Fruit fly (Drosophila melanogaster) whole organism, wandering third instar larva: ENCODE data around the gene bys.

Experiments used
- Abd-B ChIP-seq: fragments of >200 bp; optimal IDR thresholded peaks from 2 replicates; lab custom pipeline; 2017; ENCODE audit warnings: missing biosample characterization, missing genetic modification characterization
- CG32264 ChIP-seq: fragments of 200-800 bp; sonication (Bioruptor generic); optimal IDR thresholded peaks from 2 replicates; lab custom pipeline; 2016; ENCODE audit warnings: missing biosample characterization, missing genetic modification characterization
- CG9705 ChIP-seq: fragments of 200-800 bp; sonication (Bioruptor generic); optimal IDR thresholded peaks from 2 replicates; lab custom pipeline; 2018; ENCODE audit warnings: missing biosample characterization, mild to moderate bottlenecking, missing genetic modification characterization
- CrebA ChIP-seq: fragments of 200-800 bp; sonication (Bioruptor generic); optimal IDR thresholded peaks from 2 replicates; lab custom pipeline; 2016; ENCODE audit warnings: missing biosample characterization, mild to moderate bottlenecking, missing genetic modification characterization, borderline replicate concordance
- Dfd ChIP-seq: fragments of >200 bp; optimal IDR thresholded peaks from 2 replicates; lab custom pipeline; 2017; ENCODE audit warnings: missing biosample characterization, missing genetic modification characterization
- Dif ChIP-seq: fragments of 200-275, 200-300 bp; sonication (Bioruptor generic); optimal IDR thresholded peaks from 2 replicates; lab custom pipeline; 2018; ENCODE audit warnings: missing biosample characterization, missing genetic modification characterization; ENCODE audit not compliant: partially characterized antibody
- GATAd ChIP-seq: sonication (Bioruptor generic); optimal IDR thresholded peaks from 2 replicates; lab custom pipeline; 2016; ENCODE audit warnings: missing biosample characterization, missing genetic modification characterization
- HLH106 ChIP-seq: fragments of 200-800 bp; optimal IDR thresholded peaks from 3 replicates; lab custom pipeline; 2019; ENCODE audit warnings: missing biosample characterization, mild to moderate bottlenecking, missing genetic modification characterization, moderate library complexity
- Hnf4 ChIP-seq: fragments of 200-800 bp; sonication (Bioruptor generic); optimal IDR thresholded peaks from 2 replicates; lab custom pipeline; 2016; ENCODE audit warnings: missing biosample characterization, mild to moderate bottlenecking, missing genetic modification characterization
- Hr78 ChIP-seq: fragments of >200 bp; optimal IDR thresholded peaks from 2 replicates; lab custom pipeline; 2017; ENCODE audit warnings: missing biosample characterization, missing genetic modification characterization
- Hr83 ChIP-seq: fragments of 200-300 bp; sonication (Bioruptor generic); optimal IDR thresholded peaks from 2 replicates; lab custom pipeline; 2016; ENCODE audit warnings: missing biosample characterization, mild to moderate bottlenecking, missing genetic modification characterization, moderate library complexity; ENCODE audit not compliant: poor library complexity, severe bottlenecking
- Jra ChIP-seq: sonication (Bioruptor generic); optimal IDR thresholded peaks from 2 replicates; lab custom pipeline; 2016; ENCODE audit warnings: missing biosample characterization, missing genetic modification characterization
- Mio ChIP-seq: sonication (Bioruptor generic); optimal IDR thresholded peaks from 2 replicates; lab custom pipeline; 2016; ENCODE audit warnings: missing biosample characterization, missing genetic modification characterization
- Myc ChIP-seq: fragments of >200 bp; optimal IDR thresholded peaks from 2 replicates; lab custom pipeline; 2017
- N ChIP-seq: fragments of >200 bp; optimal IDR thresholded peaks from 2 replicates; lab custom pipeline; 2018; ENCODE audit warnings: missing biosample characterization, missing external identifiers, missing genetic modification characterization
- OdsH ChIP-seq: fragments of 200-800 bp; sonication (Bioruptor generic); optimal IDR thresholded peaks from 2 replicates; lab custom pipeline; 2016; ENCODE audit warnings: missing biosample characterization, mild to moderate bottlenecking, missing genetic modification characterization
- Rel ChIP-seq, 2 experiments: fragments of 200-800 bp; sonication (Bioruptor generic) in 1 of 2; optimal IDR thresholded peaks; 2 replicates in 1 of 2; 3 replicates in 1 of 2; lab custom pipeline; 2016 to 2019; ENCODE audit warnings: mild to moderate bottlenecking in 2 of 2, missing biosample characterization in 2 of 2, missing genetic modification characterization in 2 of 2, moderate library complexity in 1 of 2
- Sp1 ChIP-seq: fragments of 200-800 bp; sonication (Bioruptor generic); optimal IDR thresholded peaks from 3 replicates; lab custom pipeline; 2019; ENCODE audit warnings: missing biosample characterization, mild to moderate bottlenecking, missing genetic modification characterization, moderate library complexity
- Vsx2 ChIP-seq: fragments of 200-300, 225-300 bp; sonication (Bioruptor generic); optimal IDR thresholded peaks from 2 replicates; lab custom pipeline; 2018; ENCODE audit warnings: missing biosample characterization, missing genetic modification characterization; ENCODE audit not compliant: partially characterized antibody
- br ChIP-seq: fragments of 200-800 bp; sonication (Bioruptor generic); optimal IDR thresholded peaks from 2 replicates; lab custom pipeline; 2016; ENCODE audit warnings: missing biosample characterization, missing genetic modification characterization
- brk ChIP-seq: fragments of 200-800 bp; sonication (Bioruptor generic); optimal IDR thresholded peaks from 2 replicates; lab custom pipeline; 2016; ENCODE audit warnings: missing biosample characterization, mild to moderate bottlenecking, missing genetic modification characterization
- dl ChIP-seq, 2 experiments: fragments of 175-275, 200-275 bp in 1 of 2; fragments of 200-275 bp in 1 of 2; sonication (Bioruptor generic); optimal IDR thresholded peaks; lab custom pipeline; 2018; ENCODE audit warnings: mild to moderate bottlenecking in 2 of 2, missing biosample characterization in 2 of 2, missing genetic modification characterization in 2 of 2, moderate library complexity in 2 of 2; ENCODE audit not compliant: partially characterized antibody in 2 of 2, insufficient read depth in 1 of 2
- dmrt93B ChIP-seq: fragments of 200-800 bp; sonication (Bioruptor generic); optimal IDR thresholded peaks from 2 replicates; lab custom pipeline; 2018; ENCODE audit warnings: missing biosample characterization, mild to moderate bottlenecking, missing genetic modification characterization
- dsf ChIP-seq: sonication (Bioruptor generic); optimal IDR thresholded peaks from 2 replicates; lab custom pipeline; 2016; ENCODE audit warnings: missing biosample characterization, missing genetic modification characterization, borderline replicate concordance
- ey ChIP-seq: fragments of 200-800 bp; sonication (Bioruptor generic); optimal IDR thresholded peaks from 2 replicates; lab custom pipeline; 2016; ENCODE audit warnings: missing biosample characterization, missing genetic modification characterization
- foxo ChIP-seq, 2 experiments: fragments of 200-800 bp; sonication (Bioruptor generic); optimal IDR thresholded peaks; 2 replicates in 1 of 2; 3 replicates in 1 of 2; lab custom pipeline; 2016 to 2017; ENCODE audit warnings: missing biosample characterization in 2 of 2, missing genetic modification characterization in 2 of 2
- fru ChIP-seq: fragments of 200-800 bp; sonication (Bioruptor generic); optimal IDR thresholded peaks from 3 replicates; lab custom pipeline; 2016; ENCODE audit warnings: missing biosample characterization, mild to moderate bottlenecking, missing genetic modification characterization
- h ChIP-seq: fragments of 200-800 bp; sonication (Bioruptor generic); optimal IDR thresholded peaks from 3 replicates; lab custom pipeline; 2016; ENCODE audit warnings: missing biosample characterization, mild to moderate bottlenecking, missing genetic modification characterization
- jim ChIP-seq: fragments of 175-275, 200-325 bp; sonication (Bioruptor generic); optimal IDR thresholded peaks from 2 replicates; lab custom pipeline; 2016; ENCODE audit warnings: missing biosample characterization, mild to moderate bottlenecking, missing genetic modification characterization
- lola ChIP-seq: fragments of >200 bp; optimal IDR thresholded peaks from 2 replicates; lab custom pipeline; 2017; ENCODE audit warnings: missing biosample characterization, missing genetic modification characterization
- pan ChIP-seq: fragments of >200 bp; optimal IDR thresholded peaks from 2 replicates; lab custom pipeline; 2017
- psq ChIP-seq: fragments of 200-800 bp; sonication (Bioruptor generic); optimal IDR thresholded peaks from 3 replicates; lab custom pipeline; 2017; ENCODE audit warnings: missing biosample characterization, mild to moderate bottlenecking, missing genetic modification characterization, moderate library complexity
- rgr ChIP-seq: fragments of 200-800 bp; sonication (Bioruptor generic); optimal IDR thresholded peaks from 3 replicates; lab custom pipeline; 2016; ENCODE audit warnings: missing biosample characterization, mild to moderate bottlenecking, missing genetic modification characterization
- sage ChIP-seq: fragments of 200-800 bp; sonication (Bioruptor generic); optimal IDR thresholded peaks from 2 replicates; lab custom pipeline; 2016; ENCODE audit warnings: missing biosample characterization, mild to moderate bottlenecking, missing genetic modification characterization
- sv ChIP-seq: fragments of 200-800 bp; sonication (Bioruptor generic); optimal IDR thresholded peaks from 3 replicates; lab custom pipeline; 2016; ENCODE audit warnings: missing biosample characterization, missing genetic modification characterization
- tai ChIP-seq: sonication (Bioruptor generic); optimal IDR thresholded peaks from 2 replicates; lab custom pipeline; 2016; ENCODE audit warnings: missing biosample characterization, missing genetic modification characterization
- usp ChIP-seq: fragments of >200 bp; optimal IDR thresholded peaks from 2 replicates; lab custom pipeline; 2017; ENCODE audit warnings: missing biosample characterization, missing genetic modification characterization
- woc ChIP-seq: sonication (Bioruptor generic); optimal IDR thresholded peaks from 2 replicates; lab custom pipeline; 2016; ENCODE audit warnings: missing biosample characterization, mild to moderate bottlenecking, missing genetic modification characterization

The bys gene

DNA sequence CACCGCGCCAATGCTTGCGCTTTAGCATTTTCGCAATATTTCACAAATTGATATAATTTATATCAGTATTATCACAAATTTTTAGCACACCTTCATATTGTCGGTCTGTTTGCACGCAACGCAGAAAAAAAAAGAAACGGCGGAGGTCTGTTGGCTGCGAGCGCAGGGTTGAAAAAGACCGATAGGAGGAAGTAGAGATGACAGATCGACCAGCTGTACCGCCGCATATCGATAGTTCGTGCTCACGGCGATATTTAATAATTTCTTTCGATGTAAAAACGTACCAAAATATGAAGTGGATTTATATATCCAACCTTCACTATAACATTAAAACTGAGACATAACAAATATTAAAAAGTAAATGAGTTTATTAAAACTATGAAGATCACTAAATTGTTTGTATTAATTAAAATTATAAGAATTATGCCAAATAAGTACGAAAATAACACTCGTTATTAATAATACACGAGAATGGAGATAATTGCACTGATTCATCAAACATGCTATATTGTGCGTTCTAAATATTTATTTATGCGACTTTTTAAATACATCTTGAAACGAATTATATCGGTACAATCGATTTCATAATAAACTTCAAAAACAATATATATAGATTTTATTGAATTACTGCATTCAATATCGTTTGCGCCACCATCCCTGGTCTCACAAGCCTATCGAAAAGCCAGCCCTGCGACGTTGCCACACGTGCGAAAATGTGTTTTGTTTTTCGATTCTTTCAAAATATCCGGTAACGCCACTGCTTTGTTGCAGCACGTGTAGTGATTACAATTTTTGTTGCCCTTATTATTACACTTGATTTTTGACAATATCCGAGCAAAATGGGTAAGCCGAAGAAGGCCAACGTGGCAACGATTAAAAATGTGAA lies at the start of gene bys, which contains the start of gene RpS6:
bys (plus strand) TSS at position 728 of the 886 bp plus-strand sequence.
RpS6 (minus strand) TSS at position 179 of the 886 bp plus-strand sequence.
- TF ChIP-seq GATAd (GFP tag; lab: Kevin White, UChicago), result peak; percentile 33
- no peak for TF ChIP-seq usp (GFP tag; lab: Kevin White, UChicago)
- no peak for TF ChIP-seq CrebA (GFP tag; lab: Kevin White, UChicago)
- TF ChIP-seq woc (GFP tag; lab: Kevin White, UChicago), result peak; percentile 63
- TF ChIP-seq brk (GFP tag; lab: Kevin White, UChicago), result peak; percentile 45
- no peak for TF ChIP-seq tai
- TF ChIP-seq Hr78 (GFP tag; lab: Kevin White, UChicago), result no peak
- no peak for TF ChIP-seq Dfd (GFP tag; lab: Kevin White, UChicago)
- peak; percentile 19 for TF ChIP-seq fru (GFP tag; lab: Kevin White, UChicago)
- peak; percentile 64 for TF ChIP-seq Sp1 (GFP tag; lab: Kevin White, UChicago)
- TF ChIP-seq CG32264, result no peak
- peak; percentile 44 for TF ChIP-seq dsf (GFP tag; lab: Kevin White, UChicago)
- TF ChIP-seq Myc (lab: Kevin White, UChicago), result peak; percentile 47
- TF ChIP-seq lola, result no peak
- TF ChIP-seq N (GFP tag; lab: Kevin White, UChicago), result no peak
- TF ChIP-seq Dif, result peak; percentile 41
- peak; percentile 40 for TF ChIP-seq dmrt93B (GFP tag; lab: Kevin White, UChicago)
- peak; percentile 39 for TF ChIP-seq sv (GFP tag; lab: Kevin White, UChicago)
- TF ChIP-seq Rel (GFP tag; optimal IDR thresholded peaks at IDR 0.05; lab: Kevin White, UChicago), result no peak
- TF ChIP-seq Rel (tag; optimal IDR thresholded peaks at IDR 0.05; lab: Kevin White, UChicago), result no peak
- peak; percentile 31 for TF ChIP-seq psq (GFP tag; lab: Kevin White, UChicago)
- peak; percentile 43 for TF ChIP-seq HLH106 (tag; lab: Kevin White, UChicago)
- peak in 1 of 2 experiments; percentile 43 for TF ChIP-seq foxo (GFP tag; optimal IDR thresholded peaks at IDR 0.05; lab: Kevin White, UChicago)
- TF ChIP-seq Jra (GFP tag; lab: Kevin White, UChicago), result peak; percentile 10
- peak; percentile 67 for TF ChIP-seq rgr (GFP tag; lab: Kevin White, UChicago)
- TF ChIP-seq CG9705 (GFP tag; lab: Kevin White, UChicago), result peak; percentile 19
- peak; percentile 93 for TF ChIP-seq Hr83 (GFP tag; lab: Kevin White, UChicago)
- peak; percentile 60 for TF ChIP-seq Hnf4 (GFP tag; lab: Kevin White, UChicago)
- TF ChIP-seq OdsH, result peak; percentile 19
- TF ChIP-seq sage, result peak; percentile 7
- peak; percentile 38 for TF ChIP-seq h (GFP tag; lab: Kevin White, UChicago)
- no peak for TF ChIP-seq Vsx2 (GFP tag; lab: Kevin White, UChicago)
- TF ChIP-seq Mio (GFP tag; lab: Kevin White, UChicago), result no peak
- TF ChIP-seq pan (lab: Kevin White, UChicago), result no peak
- TF ChIP-seq dl (GFP tag; optimal IDR thresholded peaks at IDR 0.05; lab: Kevin White, UChicago; ENCODE audit: insufficient read depth in 1 of 2, partially characterized antibody in 2 of 2), result peak in 1 of 2 experiments; percentile 6
- TF ChIP-seq br (GFP tag; lab: Kevin White, UChicago), result peak; percentile 48
- peak; percentile 7 for TF ChIP-seq ey (GFP tag; lab: Kevin White, UChicago)
- TF ChIP-seq jim (GFP tag; lab: Kevin White, UChicago), result peak; percentile 57
- TF ChIP-seq Abd-B (GFP tag; lab: Kevin White, UChicago), result no peak

DNA sequence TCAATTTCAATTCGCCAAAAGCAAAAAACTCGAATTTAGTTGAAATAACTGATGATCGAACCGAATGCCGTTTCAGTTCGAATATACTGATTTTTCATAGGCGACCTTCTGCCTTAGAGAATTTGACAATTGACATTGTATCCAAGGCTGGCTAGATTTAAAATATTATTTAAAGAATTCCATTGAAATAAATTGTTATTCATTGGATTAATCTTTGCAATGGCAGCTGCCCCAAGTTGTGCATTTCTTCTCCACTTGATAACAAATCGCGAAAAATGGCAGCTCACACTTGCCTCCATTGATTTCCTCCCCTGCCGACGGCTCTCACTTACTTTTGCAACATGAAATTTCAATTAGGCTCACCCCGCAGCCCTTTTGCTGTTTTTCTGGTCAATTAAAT lies 47.5 kb upstream of the bys start, which contains the start of gene CG10920:
CG10920 (minus strand) TSS at position 101 of the 400 bp plus-strand sequence.
- no peak for TF ChIP-seq Abd-B (GFP tag; lab: Kevin White, UChicago)
- TF ChIP-seq Mio (GFP tag; lab: Kevin White, UChicago), result no peak
- TF ChIP-seq Vsx2 (GFP tag; lab: Kevin White, UChicago), result no peak
- no peak for TF ChIP-seq lola
- no peak for TF ChIP-seq dl (GFP tag; optimal IDR thresholded peaks at IDR 0.05; lab: Kevin White, UChicago; ENCODE audit: insufficient read depth in 1 of 2, partially characterized antibody in 2 of 2)
- TF ChIP-seq Hr83 (GFP tag; lab: Kevin White, UChicago), result no peak
- TF ChIP-seq CrebA (GFP tag; lab: Kevin White, UChicago), result no peak
- TF ChIP-seq Hnf4 (GFP tag; lab: Kevin White, UChicago), result no peak
- no peak for TF ChIP-seq Rel (GFP tag; optimal IDR thresholded peaks at IDR 0.05; lab: Kevin White, UChicago)
- no peak for TF ChIP-seq Rel (tag; optimal IDR thresholded peaks at IDR 0.05; lab: Kevin White, UChicago)
- no peak for TF ChIP-seq Sp1 (GFP tag; lab: Kevin White, UChicago)
- no peak for TF ChIP-seq br (GFP tag; lab: Kevin White, UChicago)
- TF ChIP-seq tai, result no peak
- TF ChIP-seq fru (GFP tag; lab: Kevin White, UChicago), result no peak
- TF ChIP-seq Hr78 (GFP tag; lab: Kevin White, UChicago), result no peak
- no peak for TF ChIP-seq usp (GFP tag; lab: Kevin White, UChicago)
- TF ChIP-seq jim (GFP tag; lab: Kevin White, UChicago), result no peak
- no peak for TF ChIP-seq CG9705 (GFP tag; lab: Kevin White, UChicago)
- TF ChIP-seq dsf (GFP tag; lab: Kevin White, UChicago), result no peak
- TF ChIP-seq sage, result no peak
